Worm (Caenorhabditis elegans): ENCODE measurements around the gene F14H12.8.

DNA sequence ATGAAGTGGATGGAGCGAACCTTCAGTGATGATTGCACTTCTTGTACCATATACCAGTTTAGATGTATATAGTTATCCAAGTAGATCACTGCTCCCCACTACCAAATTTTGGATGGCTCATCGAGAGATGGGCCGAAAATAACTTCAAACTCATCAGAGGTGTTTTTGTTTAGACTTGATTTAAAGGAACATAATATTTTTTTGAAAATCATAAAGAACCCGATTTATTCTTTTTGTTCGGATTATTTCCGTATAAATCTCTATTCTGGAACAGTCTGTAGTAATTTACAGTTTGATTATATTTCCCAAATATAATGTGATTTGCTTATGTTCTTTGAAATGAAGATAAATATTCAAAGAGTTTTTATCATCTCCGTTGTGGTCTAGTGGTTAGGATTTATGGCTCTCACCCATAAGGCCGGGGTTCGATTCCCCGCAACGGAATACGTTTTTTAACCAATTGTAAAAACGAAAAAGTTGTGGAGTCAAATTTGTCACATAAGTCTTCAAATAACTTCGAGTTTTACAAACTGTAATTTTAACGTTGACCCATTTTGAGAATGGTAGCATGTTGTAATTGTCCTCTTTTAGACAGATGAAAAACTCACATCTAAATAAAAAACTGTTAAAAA, 45.6 kb upstream of the F14H12.8 start:
- no peak for TF ChIP-seq nhr-2 (tag; optimal IDR thresholded peaks at IDR 0.05)
- TF ChIP-seq nhr-237 (tag; optimal IDR thresholded peaks at IDR 0.05), result no peak
- no peak for TF ChIP-seq nhr-76 (tag; optimal IDR thresholded peaks at IDR 0.05)
- TF ChIP-seq mep-1 (tag; optimal IDR thresholded peaks at IDR 0.05), result no peak
- TF ChIP-seq ces-1 (GFP tag; optimal IDR thresholded peaks at IDR 0.05), result no peak
- TF ChIP-seq zip-8 (tag; optimal IDR thresholded peaks at IDR 0.05), result no peak
- no peak for TF ChIP-seq unc-39 (tag; optimal IDR thresholded peaks at IDR 0.05)
- TF ChIP-seq unc-62 (GFP tag; optimal IDR thresholded peaks at IDR 0.05), result no peak
- TF ChIP-seq sptf-1 (tag; optimal IDR thresholded peaks at IDR 0.05), result no peak
- TF ChIP-seq lin-32 (GFP tag; optimal IDR thresholded peaks at IDR 0.05), result no peak
- TF ChIP-seq pha-4 (tag; optimal IDR thresholded peaks at IDR 0.05), result no peak
- TF ChIP-seq nhr-28 (tag; optimal IDR thresholded peaks at IDR 0.05), result no peak
- TF ChIP-seq flh-1 (GFP tag; optimal IDR thresholded peaks at IDR 0.05), result no peak
- no peak for TF ChIP-seq lsy-2 (tag; optimal IDR thresholded peaks at IDR 0.05)
